Fruit fly (Drosophila melanogaster): ENCODE data around the gene TkR86C.

dm6 chr3R:10726714-10727113, 24.3 kb downstream of the TkR86C start:
- TF ChIP-seq psq (optimal IDR thresholded peaks at IDR 0.05) (no peak), ttk (optimal IDR thresholded peaks at IDR 0.05) (no peak), Myc (optimal IDR thresholded peaks at IDR 0.05) (no peak), Sin3A (optimal IDR thresholded peaks at IDR 0.05) (no peak), insv (optimal IDR thresholded peaks at IDR 0.05) (no peak)
